Fruit fly (Drosophila melanogaster) whole organism, embryonic: ENCODE measurements around the gene CG3342.

Experiments used
- CG10267 ChIP-seq: fragments of 200-800 bp; sonication (Bioruptor generic); optimal IDR thresholded peaks from 2 replicates; lab custom pipeline; 2018; ENCODE audit warnings: missing biosample characterization, mild to moderate bottlenecking, missing genetic modification characterization, moderate library complexity
- CG10366 ChIP-seq: fragments of 200-800 bp; sonication (Bioruptor generic); IDR thresholded peaks from 2 replicates; pipeline ENCODE4 v1.3.6; 2022; ENCODE audit warnings: missing biosample characterization, missing genetic modification characterization
- CG10431 ChIP-seq: fragments of 200-800 bp; sonication (Bioruptor generic); optimal IDR thresholded peaks from 3 replicates; lab custom pipeline; 2018; ENCODE audit warnings: missing biosample characterization, mild to moderate bottlenecking, missing genetic modification characterization
- CG10543 ChIP-seq: fragments of 200-800 bp; sonication (Bioruptor generic); optimal IDR thresholded peaks from 3 replicates; lab custom pipeline; 2017; ENCODE audit warnings: missing biosample characterization, mild to moderate bottlenecking, missing genetic modification characterization, moderate library complexity
- CG10654 ChIP-seq: fragments of 200-800 bp; sonication (Bioruptor generic); optimal IDR thresholded peaks from 2 replicates; lab custom pipeline; 2016; ENCODE audit warnings: missing biosample characterization, missing genetic modification characterization
- CG10979 ChIP-seq: fragments of 200-800 bp; sonication (Bioruptor generic); optimal IDR thresholded peaks from 2 replicates; lab custom pipeline; 2018; ENCODE audit warnings: missing biosample characterization, mild to moderate bottlenecking, missing genetic modification characterization, moderate library complexity
- CG11456 ChIP-seq: fragments of 200-800 bp; sonication (Bioruptor generic); IDR thresholded peaks from 3 replicates; pipeline ENCODE4 v1.3.6; 2022; ENCODE audit warnings: missing biosample characterization, missing genetic modification characterization
- CG12769 ChIP-seq: fragments of 200-800 bp; sonication (Bioruptor generic); optimal IDR thresholded peaks from 2 replicates; lab custom pipeline; 2019; ENCODE audit warnings: missing biosample characterization, mild to moderate bottlenecking, missing genetic modification characterization, moderate library complexity
- CG14667 ChIP-seq: fragments of 200-800 bp; sonication (Bioruptor generic); IDR thresholded peaks from 2 replicates; pipeline ENCODE4 v1.3.6; 2022; ENCODE audit warnings: missing biosample characterization, missing genetic modification characterization
- CG15269 ChIP-seq: fragments of 200-800 bp; sonication (Bioruptor generic); optimal IDR thresholded peaks from 2 replicates; lab custom pipeline; 2018; ENCODE audit warnings: missing biosample characterization, mild to moderate bottlenecking, missing genetic modification characterization, moderate library complexity
- CG1529 ChIP-seq: fragments of 200-800 bp; sonication (Bioruptor generic); optimal IDR thresholded peaks from 3 replicates; lab custom pipeline; 2018; ENCODE audit warnings: missing biosample characterization, missing genetic modification characterization
- CG18011 ChIP-seq: fragments of 200-800 bp; sonication (Bioruptor generic); optimal IDR thresholded peaks from 2 replicates; lab custom pipeline; 2017; ENCODE audit warnings: missing biosample characterization, missing genetic modification characterization, mild to moderate bottlenecking, moderate library complexity, missing genotype
- CG18262 ChIP-seq: fragments of 200-800 bp; optimal IDR thresholded peaks from 3 replicates; lab custom pipeline; 2019; ENCODE audit warnings: missing biosample characterization, mild to moderate bottlenecking, missing genetic modification characterization, moderate library complexity
- CG18599 ChIP-seq: fragments of 200-800 bp; sonication (Bioruptor generic); optimal IDR thresholded peaks from 3 replicates; lab custom pipeline; 2017; ENCODE audit warnings: missing biosample characterization, missing genetic modification characterization, mild to moderate bottlenecking, moderate library complexity, missing genetic modification reagents
- CG18764 ChIP-seq: fragments of 200-800 bp; sonication (Bioruptor generic); optimal IDR thresholded peaks from 3 replicates; lab custom pipeline; 2016; ENCODE audit warnings: missing biosample characterization, missing genetic modification characterization
- CG2889 ChIP-seq: fragments of 200-800 bp; sonication (Bioruptor generic); IDR thresholded peaks from 3 replicates; pipeline ENCODE4 v1.3.6; 2022; ENCODE audit warnings: missing biosample characterization, missing genetic modification characterization
- CG30403 ChIP-seq: fragments of 200-800 bp; sonication (Bioruptor generic); optimal IDR thresholded peaks from 3 replicates; lab custom pipeline; 2016; ENCODE audit warnings: missing biosample characterization, missing genetic modification characterization
- CG31365 ChIP-seq: fragments of 200-800 bp; sonication (Bioruptor generic); optimal IDR thresholded peaks from 2 replicates; lab custom pipeline; 2018; ENCODE audit warnings: missing biosample characterization, mild to moderate bottlenecking, missing genetic modification characterization
- CG32772 ChIP-seq: fragments of 200-800 bp; sonication (Bioruptor generic); IDR thresholded peaks from 2 replicates; pipeline ENCODE4 v1.3.6; 2022; ENCODE audit warnings: missing biosample characterization, missing genetic modification characterization
- CG6854 ChIP-seq: fragments of 200-800 bp; sonication (Bioruptor generic); optimal IDR thresholded peaks from 3 replicates; lab custom pipeline; 2017; ENCODE audit warnings: missing biosample characterization, mild to moderate bottlenecking, missing genetic modification characterization
- CkIIα-i1 ChIP-seq: fragments of 200-800 bp; sonication (Bioruptor generic); IDR thresholded peaks from 2 replicates; pipeline ENCODE4 v1.3.6; 2022; ENCODE audit warnings: missing biosample characterization, missing genetic modification characterization
- D ChIP-seq, 2 experiments: fragments of 200-800 bp in 1 of 2; fragments of >200 bp in 1 of 2; sonication (Bioruptor generic) in 1 of 2; optimal IDR thresholded peaks; 2 replicates in 1 of 2; 3 replicates in 1 of 2; lab custom pipeline; 2017; ENCODE audit warnings: mild to moderate bottlenecking in 1 of 2, missing biosample characterization in 1 of 2, missing genetic modification characterization in 1 of 2, missing genetic modification reagents in 1 of 2
- HHEX ChIP-seq: fragments of 200-800 bp; sonication (Bioruptor generic); optimal IDR thresholded peaks from 3 replicates; lab custom pipeline; 2017; ENCODE audit warnings: missing biosample characterization, mild to moderate bottlenecking, missing genetic modification characterization, missing genetic modification reagents
- Hey ChIP-seq: fragments of 200-800 bp; sonication (Bioruptor generic); optimal IDR thresholded peaks from 3 replicates; lab custom pipeline; 2018; ENCODE audit warnings: missing biosample characterization, mild to moderate bottlenecking, missing genetic modification characterization
- HmgD ChIP-seq: fragments of 200-800 bp; sonication (Bioruptor generic); optimal IDR thresholded peaks from 3 replicates; lab custom pipeline; 2016; ENCODE audit warnings: missing biosample characterization, missing genetic modification characterization
- Max ChIP-seq: fragments of 200-800 bp; sonication (Bioruptor generic); optimal IDR thresholded peaks from 2 replicates; lab custom pipeline; 2016; ENCODE audit warnings: missing biosample characterization, mild to moderate bottlenecking, missing genetic modification characterization
- PHDP ChIP-seq: fragments of 200-800 bp; sonication (Bioruptor generic); optimal IDR thresholded peaks from 3 replicates; lab custom pipeline; 2018; ENCODE audit warnings: missing biosample characterization, mild to moderate bottlenecking, missing genetic modification characterization, moderate library complexity
- TFAM ChIP-seq: fragments of 200-800 bp; sonication (Bioruptor generic); optimal IDR thresholded peaks from 2 replicates; lab custom pipeline; 2017; ENCODE audit warnings: missing biosample characterization, missing genetic modification characterization, inconsistent platforms
- Trl ChIP-seq, 3 experiments: fragments of >200 bp in 2 of 3; fragments of 200-800 bp in 1 of 3; sonication (Bioruptor generic) in 1 of 3; optimal IDR thresholded peaks; 2 replicates in 1 of 3; 3 replicates in 2 of 3; lab custom pipeline; 2016 to 2017; ENCODE audit warnings: missing biosample characterization in 1 of 3, missing genetic modification characterization in 1 of 3
- bowl ChIP-seq: fragments of 200-800 bp; sonication (Bioruptor generic); IDR thresholded peaks from 2 replicates; pipeline ENCODE4 v1.3.6; 2022; ENCODE audit warnings: missing biosample characterization, missing genetic modification characterization
- bsh ChIP-seq, 2 experiments: fragments of 200-800 bp; sonication (Bioruptor generic); optimal IDR thresholded peaks; 2 replicates each; lab custom pipeline; 2017 to 2018; ENCODE audit warnings: mild to moderate bottlenecking in 2 of 2, missing biosample characterization in 2 of 2, missing genetic modification characterization in 2 of 2, moderate library complexity in 1 of 2
- dati ChIP-seq: fragments of 200-800 bp; sonication (Bioruptor generic); IDR thresholded peaks from 2 replicates; pipeline ENCODE4 v1.3.6; 2022; ENCODE audit warnings: missing biosample characterization, missing genetic modification characterization
- fd96Cb ChIP-seq: fragments of 200-800 bp; sonication (Bioruptor generic); optimal IDR thresholded peaks from 2 replicates; lab custom pipeline; 2018; ENCODE audit warnings: missing biosample characterization, mild to moderate bottlenecking, missing genetic modification characterization, moderate library complexity
- gcm ChIP-seq: fragments of 200-800 bp; sonication (Bioruptor generic); optimal IDR thresholded peaks from 2 replicates; lab custom pipeline; 2019; ENCODE audit warnings: missing biosample characterization, mild to moderate bottlenecking, missing genetic modification characterization, moderate library complexity
- gro ChIP-seq: fragments of 200-800 bp; sonication (Bioruptor generic); optimal IDR thresholded peaks from 2 replicates; lab custom pipeline; 2016; ENCODE audit warnings: missing biosample characterization, missing genetic modification characterization
- her ChIP-seq: fragments of 200-800 bp; sonication (Bioruptor generic); optimal IDR thresholded peaks from 2 replicates; lab custom pipeline; 2016; ENCODE audit warnings: missing biosample characterization, missing genetic modification characterization
- hth ChIP-seq: fragments of >200 bp; optimal IDR thresholded peaks from 2 replicates; lab custom pipeline; 2017; ENCODE audit warnings: inconsistent platforms
- jumu ChIP-seq: fragments of 200-800 bp; sonication (Bioruptor generic); optimal IDR thresholded peaks from 3 replicates; lab custom pipeline; 2016; ENCODE audit warnings: missing biosample characterization, missing genetic modification characterization
- ken ChIP-seq: fragments of 200-800 bp; sonication (Bioruptor generic); IDR thresholded peaks from 3 replicates; pipeline ENCODE4 v1.3.6; 2022; ENCODE audit warnings: missing biosample characterization, missing genetic modification characterization
- lbe ChIP-seq: fragments of 200-800 bp; sonication (Bioruptor generic); optimal IDR thresholded peaks from 2 replicates; lab custom pipeline; 2016; ENCODE audit warnings: missing biosample characterization, mild to moderate bottlenecking, missing genetic modification characterization
- mam ChIP-seq: fragments of 200-800 bp; sonication (Bioruptor generic); optimal IDR thresholded peaks from 3 replicates; lab custom pipeline; 2016; ENCODE audit warnings: missing biosample characterization, missing genetic modification characterization
- nerfin-1 ChIP-seq: fragments of 200-800 bp; sonication (Bioruptor generic); optimal IDR thresholded peaks from 3 replicates; lab custom pipeline; 2019; ENCODE audit warnings: missing biosample characterization, mild to moderate bottlenecking, missing genetic modification characterization, moderate library complexity
- org-1 ChIP-seq: fragments of 200-800 bp; sonication (Bioruptor generic); optimal IDR thresholded peaks from 2 replicates; lab custom pipeline; 2017; ENCODE audit warnings: missing biosample characterization, missing genetic modification characterization
- phol ChIP-seq: fragments of 200-800 bp; sonication (Bioruptor generic); optimal IDR thresholded peaks from 3 replicates; lab custom pipeline; 2018; ENCODE audit warnings: missing biosample characterization, mild to moderate bottlenecking, missing genetic modification characterization, moderate library complexity
- pita ChIP-seq: fragments of 200-800 bp; sonication (Bioruptor generic); optimal IDR thresholded peaks from 2 replicates; lab custom pipeline; 2017; ENCODE audit warnings: missing biosample characterization, mild to moderate bottlenecking, missing genetic modification characterization
- salm ChIP-seq: fragments of 200-800 bp; sonication (Bioruptor generic); optimal IDR thresholded peaks from 2 replicates; lab custom pipeline; 2018; ENCODE audit warnings: missing biosample characterization, mild to moderate bottlenecking, missing genetic modification characterization
- sisA ChIP-seq: fragments of 200-800 bp; sonication (Bioruptor generic); IDR thresholded peaks from 2 replicates; pipeline ENCODE4 v1.3.6; 2022; ENCODE audit warnings: missing biosample characterization, missing genetic modification characterization
- tx ChIP-seq: fragments of 200-800 bp; sonication (Bioruptor generic); optimal IDR thresholded peaks from 2 replicates; lab custom pipeline; 2016; ENCODE audit warnings: missing biosample characterization, missing genetic modification characterization
- zfh1 ChIP-seq: fragments of 200-800 bp; sonication (Bioruptor generic); IDR thresholded peaks from 3 replicates; pipeline ENCODE4 v1.3.6; 2022; ENCODE audit warnings: missing biosample characterization, missing genetic modification characterization

CG3342 gene

dm6 chrX:6533101-6533636 is 5.5 kb upstream of the CG3342 start, which contains the start of gene RpL7A (continued):
- TF ChIP-seq CG1529 (GFP tag; lab: Kevin White, UChicago) (peak; percentile 45), CG10543 (peak; percentile 71), pita (GFP tag; lab: Kevin White, UChicago) (peak; percentile 73), CG10366 (peak; percentile 39; the same call in 1 of the 2 replicates), Trl (optimal IDR thresholded peaks at IDR 0.05; lab: Kevin White, UChicago) (no peak), Trl (GFP tag; optimal IDR thresholded peaks at IDR 0.05; lab: Kevin White, UChicago) (peak; percentile 69), CG32772 (peak; percentile 34; the same call in 1 of the 2 replicates), CG10267 (tag; lab: Kevin White, UChicago) (peak; percentile 88), hth (lab: Kevin White, UChicago) (no peak), CG31365 (peak; percentile 61), D (optimal IDR thresholded peaks at IDR 0.05; lab: Kevin White, UChicago) (no peak), D (GFP tag; optimal IDR thresholded peaks at IDR 0.05; lab: Kevin White, UChicago) (peak; percentile 51), CG18262 (tag; lab: Kevin White, UChicago) (peak; percentile 25), Hey (tag; lab: Kevin White, UChicago) (peak; percentile 38), tx (GFP tag; lab: Kevin White, UChicago) (no peak), bsh (GFP tag; optimal IDR thresholded peaks at IDR 0.05; lab: Kevin White, UChicago) (peak; percentile 31 to 37), CG6854 (GFP tag; lab: Kevin White, UChicago) (peak; percentile 45), CkIIα-i1 (GFP tag; lab: Robert Waterston, UW) (no peak), sisA (peak; percentile 35; the same call in 1 of the 2 replicates), CG2889 (GFP tag; lab: Robert Waterston, UW) (no peak), org-1 (peak; percentile 51), dati (GFP tag; lab: Robert Waterston, UW) (peak; percentile 31; the same call in 1 of the 2 replicates), gro (GFP tag; lab: Kevin White, UChicago) (no peak), zfh1 (GFP tag; lab: Robert Waterston, UW) (peak; percentile 80), fd96Cb (tag; lab: Kevin White, UChicago) (no peak), CG15269 (tag; lab: Kevin White, UChicago) (peak; percentile 38), nerfin-1 (tag; lab: Kevin White, UChicago) (peak; percentile 57), jumu (peak; percentile 8), TFAM (GFP tag; lab: Kevin White, UChicago) (peak; percentile 27), CG18011 (peak; percentile 46), CG30403 (GFP tag; lab: Kevin White, UChicago) (peak; percentile 40), ken (GFP tag; lab: Robert Waterston, UW) (peak; percentile 79), CG10979 (tag; lab: Kevin White, UChicago) (peak; percentile 13), her (GFP tag; lab: Kevin White, UChicago) (peak; percentile 53), HmgD (GFP tag; lab: Kevin White, UChicago) (peak; percentile 19), Max (GFP tag; lab: Kevin White, UChicago) (peak; percentile 6), bowl (no peak), CG10431 (peak; percentile 81), mam (GFP tag; lab: Kevin White, UChicago) (peak; percentile 17), CG10654 (GFP tag; lab: Kevin White, UChicago) (peak; percentile 39), CG18599 (peak; percentile 71), phol (tag; lab: Kevin White, UChicago) (peak; percentile 73), HHEX (GFP tag; lab: Kevin White, UChicago) (peak; percentile 77), CG11456 (GFP tag; lab: Robert Waterston, UW) (peak; percentile 78; the same call in 2 of the 3 replicates), PHDP (tag; lab: Kevin White, UChicago) (peak; percentile 67), CG12769 (tag; lab: Kevin White, UChicago) (peak; percentile 19), CG18764 (GFP tag; lab: Kevin White, UChicago) (peak; percentile 31), salm (tag; lab: Kevin White, UChicago) (peak; percentile 44), CG14667 (GFP tag; lab: Robert Waterston, UW) (no peak), lbe (GFP tag; lab: Kevin White, UChicago) (no peak), gcm (GFP tag; lab: Kevin White, UChicago) (peak; percentile 45)
